Worm (Caenorhabditis elegans) whole organism, L4 larva: ENCODE data around the gene fbxb-2.

Source experiments
- F49E8.2 ChIP-seq: sonication (generic microtip); optimal IDR thresholded peaks from 2 replicates; lab custom pipeline; 2016; ENCODE audit warnings: missing compliant biosample characterization, mild to moderate bottlenecking, missing genetic modification characterization, borderline replicate concordance
- egl-27 ChIP-seq: sonication (generic microtip); optimal IDR thresholded peaks from 3 replicates; lab custom pipeline; 2017; ENCODE audit warnings: missing biosample characterization, missing genetic modification reagents, missing genetic modification characterization
- lin-1 ChIP-seq: fragments of 200-800 bp; sonication (Bioruptor generic); IDR thresholded peaks from 2 replicates; pipeline ENCODE4 v1.3.6; 2022; ENCODE audit warnings: missing genetic modification reagents, missing genetic modification characterization, missing compliant biosample characterization
- lin-29 ChIP-seq: fragments of 200-800 bp; sonication (Bioruptor generic); IDR thresholded peaks from 2 replicates; pipeline ENCODE4 v1.3.6; 2022; ENCODE audit warnings: missing genetic modification reagents, missing genetic modification characterization, missing compliant biosample characterization
- lsy-2 ChIP-seq, 2 experiments: fragments of 150-350 bp in 1 of 2; sonication (generic microtip) in 1 of 2; optimal IDR thresholded peaks; 2 replicates each; lab custom pipeline; 2014 to 2017; ENCODE audit warnings: missing biosample characterization in 2 of 2, missing genetic modification characterization in 2 of 2
- nhr-10 ChIP-seq: fragments of 150-350 bp; optimal IDR thresholded peaks from 2 replicates; lab custom pipeline; 2014; ENCODE audit warnings: missing biosample characterization, missing genetic modification characterization
- nhr-11 ChIP-seq: fragments of 150-350 bp; optimal IDR thresholded peaks from 2 replicates; lab custom pipeline; 2014; ENCODE audit warnings: missing biosample characterization, missing genetic modification characterization
- nhr-237 ChIP-seq: sonication (generic microtip); optimal IDR thresholded peaks from 2 replicates; lab custom pipeline; 2017; ENCODE audit warnings: missing biosample characterization, missing genetic modification characterization
- nhr-28 ChIP-seq: fragments of 150-350 bp; optimal IDR thresholded peaks from 2 replicates; lab custom pipeline; 2014; ENCODE audit warnings: missing biosample characterization, missing genetic modification characterization
- php-3 ChIP-seq: fragments of 200-800 bp; sonication (Bioruptor generic); IDR thresholded peaks from 2 replicates; pipeline ENCODE4 v1.3.6; 2022; ENCODE audit warnings: missing genetic modification reagents, missing genetic modification characterization, missing compliant biosample characterization
- zag-1 ChIP-seq: fragments of 150-350 bp; optimal IDR thresholded peaks from 2 replicates; lab custom pipeline; 2014; ENCODE audit warnings: missing biosample characterization, missing genetic modification characterization

DNA sequence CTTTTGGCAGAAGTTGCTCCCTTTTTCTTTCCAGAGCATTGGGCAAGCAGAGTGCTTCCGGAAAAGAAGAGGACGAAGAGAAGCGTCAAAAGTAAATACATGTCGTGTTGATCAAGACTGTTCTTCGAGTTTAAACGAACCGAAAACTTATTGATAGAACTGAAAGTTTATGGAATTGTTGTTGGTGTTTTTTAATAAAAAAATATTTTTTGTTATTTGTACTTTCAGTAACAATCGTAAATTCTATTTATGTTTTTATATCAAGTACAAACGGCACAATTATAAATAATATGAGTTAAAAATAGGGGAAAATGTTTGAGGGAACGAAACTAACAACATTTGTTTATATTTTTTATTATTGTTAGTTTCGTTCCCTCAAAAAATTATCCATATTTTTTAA, 20.5 kb upstream of the fbxb-2 start, which contains the start of gene F21D9.3:
- TF ChIP-seq nhr-11 (no peak), nhr-28 (no peak), lin-1 (GFP tag; lab: Robert Waterston, UW) (no peak), php-3 (GFP tag; lab: Robert Waterston, UW) (no peak), F49E8.2 (tag; lab: Kevin White, UChicago) (no peak), egl-27 (tag; lab: Kevin White, UChicago) (no peak), zag-1 (no peak), lin-29 (GFP tag; lab: Robert Waterston, UW) (no peak), nhr-10 (tag; lab: Kevin White, UChicago) (no peak), lsy-2 (tag; optimal IDR thresholded peaks at IDR 0.05; lab: Kevin White, UChicago) (no peak), nhr-237 (no peak)
